Worm (Caenorhabditis elegans) whole organism, L4/young adult: Measurements from ENCODE around the gene F56H11.2.

ENCODE experiments used
- dao-5 ChIP-seq: sonication (generic microtip); optimal IDR thresholded peaks from 2 replicates; lab custom pipeline; 2016; ENCODE audit warnings: missing genotype, missing genetic modification characterization, moderate library complexity, missing compliant biosample characterization
- him-1 ChIP-seq: sonication (generic microtip); optimal IDR thresholded peaks from 2 replicates; lab custom pipeline; 2016; ENCODE audit warnings: missing genotype, missing genetic modification reagents, missing genetic modification characterization, missing compliant biosample characterization

DNA sequence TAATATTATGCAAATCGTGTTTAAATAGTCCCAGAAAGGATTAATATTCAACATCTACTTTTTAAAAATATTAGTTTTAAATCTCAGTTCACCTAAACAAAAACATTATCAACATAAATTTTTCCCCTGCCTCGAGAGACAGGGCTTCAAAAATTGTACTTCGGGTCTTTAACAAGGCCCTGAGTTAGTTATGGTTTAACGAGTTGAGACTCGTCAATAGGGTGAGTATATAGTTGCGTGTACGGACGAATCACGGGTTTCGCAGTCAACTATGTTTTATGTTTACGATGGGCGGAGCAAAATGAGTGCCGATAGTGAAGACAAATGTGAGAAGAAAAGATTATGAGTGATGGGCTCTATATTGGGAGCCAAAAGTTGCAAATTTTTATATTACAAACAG is 21.3 kb downstream of the F56H11.2 start:
- no peak for TF ChIP-seq him-1
- TF ChIP-seq dao-5 (tag; lab: Kevin White, UChicago), result no peak
